Worm (Caenorhabditis elegans): ENCODE data around the gene utp-20.

utp-20 gene

DNA sequence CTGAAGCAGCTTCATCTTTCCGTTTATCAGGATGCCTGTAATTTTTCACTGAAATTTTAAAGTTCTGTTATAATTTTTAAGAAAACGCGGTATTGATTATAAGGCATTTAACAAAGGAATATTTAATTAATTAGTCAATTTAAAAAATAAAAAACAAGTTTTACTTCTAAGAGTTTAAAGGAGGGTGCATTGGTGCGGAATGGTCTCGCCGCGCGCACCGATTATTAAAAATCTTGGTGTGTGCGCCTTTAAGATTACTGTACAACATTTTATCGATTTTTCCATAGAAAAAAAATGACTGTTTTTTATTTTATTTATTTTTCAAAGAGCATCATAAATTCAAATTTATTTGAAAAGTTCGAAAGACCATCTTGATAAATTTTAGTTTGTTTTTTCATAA, 61.3 kb downstream of the utp-20 start:
- TF ChIP-seq unc-39 (tag; optimal IDR thresholded peaks at IDR 0.05) = no peak
- TF ChIP-seq zag-1 (tag; optimal IDR thresholded peaks at IDR 0.05) = no peak
- TF ChIP-seq dmd-4 (tag; optimal IDR thresholded peaks at IDR 0.05) = no peak
- no peak for TF ChIP-seq fos-1 (tag; optimal IDR thresholded peaks at IDR 0.05)
- TF ChIP-seq ama-1 (optimal IDR thresholded peaks at IDR 0.05) = no peak
- no peak for TF ChIP-seq nhr-237 (tag; optimal IDR thresholded peaks at IDR 0.05)
- TF ChIP-seq ZK546.5 (tag; optimal IDR thresholded peaks at IDR 0.05) = no peak
- no peak for TF ChIP-seq ztf-1 (GFP tag; conservative IDR thresholded peaks at IDR 0.05)
- TF ChIP-seq ceh-16 (tag; optimal IDR thresholded peaks at IDR 0.05) = no peak
- TF ChIP-seq lsy-2 (tag; optimal IDR thresholded peaks at IDR 0.05) = no peak
- no peak for TF ChIP-seq mbf-1 (tag; optimal IDR thresholded peaks at IDR 0.05)
- TF ChIP-seq nhr-23 (tag; optimal IDR thresholded peaks at IDR 0.05) = no peak
- TF ChIP-seq nhr-6 (tag; optimal IDR thresholded peaks at IDR 0.05) = no peak
- TF ChIP-seq skn-1 (tag; optimal IDR thresholded peaks at IDR 0.05) = no peak
- TF ChIP-seq crh-2 (tag; optimal IDR thresholded peaks at IDR 0.05) = no peak
- no peak for TF ChIP-seq ceh-82 (tag; optimal IDR thresholded peaks at IDR 0.05)
- TF ChIP-seq mdl-1 (tag; optimal IDR thresholded peaks at IDR 0.05) = no peak
- TF ChIP-seq nhr-25 (tag; optimal IDR thresholded peaks at IDR 0.05) = no peak

DNA sequence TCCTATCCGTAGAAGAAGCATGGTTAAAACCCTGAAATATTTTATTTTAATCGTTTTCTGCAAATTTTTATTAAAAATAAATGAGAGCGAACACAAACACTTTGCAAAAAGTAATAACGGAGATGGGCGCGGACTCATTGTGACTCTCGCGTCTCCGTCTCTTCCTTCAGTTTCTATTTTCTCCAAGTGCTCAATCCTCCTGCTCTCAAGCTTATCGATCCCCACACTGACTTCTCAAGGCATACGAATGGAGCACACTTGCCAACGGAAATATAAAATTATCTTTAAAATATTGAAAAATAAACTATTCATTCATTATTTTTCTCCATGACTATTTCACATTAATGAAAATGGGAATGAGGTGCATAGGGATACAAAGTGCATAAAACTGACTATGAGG, 61.9 kb downstream of the utp-20 start, which contains the start of gene dnj-8:
Gene dnj-8 (minus strand): TSS at position 31 of the 400 bp plus-strand sequence.
- TF ChIP-seq lin-11 (tag; optimal IDR thresholded peaks at IDR 0.05) (no peak), unc-55 (GFP tag; optimal IDR thresholded peaks at IDR 0.05) (peak; percentile 54), lsy-2 (tag; optimal IDR thresholded peaks at IDR 0.05) (peak in 1 of 2 experiments; percentile 6), C34F6.9 (tag; optimal IDR thresholded peaks at IDR 0.05) (peak; percentile 60)

DNA sequence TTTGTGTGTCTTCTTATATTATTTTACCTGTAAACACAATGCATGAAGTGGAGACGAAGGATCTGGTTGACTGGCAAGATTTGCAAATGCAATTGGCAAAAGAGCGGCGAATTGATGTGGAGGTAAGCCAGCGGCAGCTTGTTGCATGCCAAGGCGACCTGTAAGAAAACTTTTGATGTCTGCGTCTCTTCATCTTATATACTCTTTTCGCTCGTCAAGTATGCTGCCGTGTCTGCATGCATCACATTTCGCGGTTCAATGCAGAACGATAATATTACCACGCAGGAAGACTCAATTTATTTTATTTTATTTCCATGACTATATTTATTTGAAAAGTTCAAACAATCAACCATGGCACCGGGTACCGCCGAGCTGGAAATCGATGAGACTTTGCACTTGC, 64.8 kb downstream of the utp-20 start, which contains the start of gene vps-33.2:
Gene vps-33.2 (plus strand): TSS at position 244 of the 400 bp plus-strand sequence.
- TF ChIP-seq F13H6.1 (tag; optimal IDR thresholded peaks at IDR 0.05) (peak; percentile 46), nhr-129 (tag; optimal IDR thresholded peaks at IDR 0.05) (peak; percentile 35), fos-1 (tag; optimal IDR thresholded peaks at IDR 0.05) (peak; percentile 23), lsy-2 (tag; optimal IDR thresholded peaks at IDR 0.05) (peak; percentile 27 to 58), sma-3 (GFP tag; optimal IDR thresholded peaks at IDR 0.05) (peak; percentile 20), egl-27 (tag; optimal IDR thresholded peaks at IDR 0.05) (no peak), lin-11 (tag; optimal IDR thresholded peaks at IDR 0.05) (peak; percentile 22), nhr-23 (tag; optimal IDR thresholded peaks at IDR 0.05) (no peak), unc-55 (GFP tag; optimal IDR thresholded peaks at IDR 0.05) (no peak), C34F6.9 (tag; optimal IDR thresholded peaks at IDR 0.05) (peak; percentile 59), lin-13 (GFP tag; optimal IDR thresholded peaks at IDR 0.05) (no peak), sma-9 (GFP tag; optimal IDR thresholded peaks at IDR 0.05) (peak; percentile 58), sma-9 (tag; optimal IDR thresholded peaks at IDR 0.05) (no peak), gmeb-1 (tag; optimal IDR thresholded peaks at IDR 0.05) (peak; percentile 48), blmp-1 (tag; optimal IDR thresholded peaks at IDR 0.05; ENCODE audit: insufficient read depth) (no peak)
